Worm (Caenorhabditis elegans): Measurements from ENCODE around the gene B0302.4.

DNA sequence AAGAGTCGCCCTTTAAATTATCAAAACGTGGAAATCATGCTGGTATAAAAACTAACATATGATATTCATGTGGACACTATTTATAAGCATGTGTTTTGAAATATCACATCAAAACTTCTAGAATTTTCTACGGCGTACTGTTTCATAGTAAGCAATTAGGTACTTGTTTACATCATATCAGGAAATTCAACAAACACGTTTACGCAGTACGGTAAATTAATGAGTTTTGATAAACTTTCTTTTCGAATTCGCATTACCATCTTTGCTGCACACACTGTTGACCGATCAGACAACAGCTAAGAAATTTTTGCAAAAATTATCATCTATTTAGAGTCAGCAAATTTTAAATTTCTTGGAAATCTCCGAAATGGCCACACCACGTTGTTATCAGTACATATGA lies 36.1 kb downstream of the B0302.4 start:
- TF ChIP-seq lir-3 (tag; optimal IDR thresholded peaks at IDR 0.05) (no peak), mdl-1 (tag; optimal IDR thresholded peaks at IDR 0.05) (no peak), hlh-11 (tag; optimal IDR thresholded peaks at IDR 0.05) (peak; percentile 21), set-16 (GFP tag; IDR thresholded peaks at IDR 0.05) (no peak), nhr-111 (GFP tag; optimal IDR thresholded peaks at IDR 0.05) (no peak)

Data from whole organism, L4 larva.